Fruit fly (Drosophila melanogaster): ENCODE results near the gene stet.

DNA sequence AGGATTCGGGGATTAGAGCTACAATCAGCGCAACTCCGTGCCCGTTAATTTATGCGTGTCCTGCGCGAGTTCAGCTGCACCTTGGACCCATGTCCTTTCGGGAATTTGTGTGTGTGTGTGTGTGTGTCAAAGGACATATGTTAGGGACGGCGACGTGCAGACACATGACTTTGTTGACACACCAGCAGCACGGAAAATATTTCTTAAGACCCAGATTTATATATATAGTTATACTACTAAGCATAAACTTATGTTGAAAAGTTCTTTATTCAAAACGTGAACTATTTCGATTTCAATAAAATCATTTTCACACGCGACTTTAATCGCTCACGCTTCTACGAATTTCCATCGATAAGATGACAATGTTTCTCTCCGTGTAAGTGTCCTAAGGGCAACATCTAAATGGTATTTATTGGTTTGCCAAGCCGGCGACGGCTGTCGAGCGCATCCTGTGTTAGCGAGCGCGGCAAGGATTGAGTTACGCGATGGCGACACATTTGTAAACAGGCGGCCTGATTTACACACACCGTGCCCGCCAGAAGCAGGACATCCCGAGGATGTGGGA lies 57.8 kb downstream of the stet start:
- TF ChIP-seq Mnt (GFP tag; optimal IDR thresholded peaks at IDR 0.05), result no peak
- TF ChIP-seq kay (GFP tag; ENCODE audit: borderline replicate concordance), result no peak

Data from whole organism, adult.